Worm (Caenorhabditis elegans) whole organism, young adult: ENCODE results near the gene kbp-1.

Source experiments
- B0035.1 ChIP-seq: sonication (generic microtip); optimal IDR thresholded peaks from 2 replicates; lab custom pipeline; 2016; ENCODE audit warnings: missing genetic modification characterization, mild to moderate bottlenecking, missing compliant biosample characterization, missing genotype, missing genetic modification reagents
- F22D6.2 ChIP-seq: sonication (generic microtip); optimal IDR thresholded peaks from 2 replicates; lab custom pipeline; 2016; ENCODE audit warnings: mild to moderate bottlenecking, missing genetic modification characterization, missing compliant biosample characterization
- F49E8.2 ChIP-seq: sonication (generic microtip); optimal IDR thresholded peaks from 3 replicates; lab custom pipeline; 2017; ENCODE audit warnings: missing genetic modification characterization, mild to moderate bottlenecking, missing compliant biosample characterization, antibody characterized with exemption, moderate library complexity; ENCODE audit not compliant: insufficient read depth
- F55B11.4 ChIP-seq: sonication (generic microtip); optimal IDR thresholded peaks from 2 replicates; lab custom pipeline; 2016; ENCODE audit warnings: missing compliant biosample characterization, missing genetic modification characterization, borderline replicate concordance; ENCODE audit not compliant: insufficient read depth
- F57A8.1 ChIP-seq: fragments of 200-800 bp; sonication (Bioruptor generic); optimal IDR thresholded peaks from 2 replicates; lab custom pipeline; 2018; ENCODE audit warnings: mild to moderate bottlenecking, missing genetic modification characterization, moderate library complexity, missing compliant biosample characterization
- F57C9.4 ChIP-seq: sonication (generic microtip); optimal IDR thresholded peaks from 2 replicates; lab custom pipeline; 2017; ENCODE audit warnings: mild to moderate bottlenecking, missing genetic modification characterization, missing compliant biosample characterization
- K11D2.4 ChIP-seq: fragments of 200-800 bp; sonication (Bioruptor generic); IDR thresholded peaks from 2 replicates; pipeline ENCODE4 v1.3.6; 2022; ENCODE audit warnings: missing genetic modification reagents, missing genetic modification characterization, missing compliant biosample characterization
- K12H6.12 ChIP-seq: fragments of 200-800 bp; sonication (Bioruptor generic); optimal IDR thresholded peaks from 2 replicates; lab custom pipeline; 2018; ENCODE audit warnings: mild to moderate bottlenecking, missing genetic modification characterization, missing compliant biosample characterization
- T26A5.8 ChIP-seq: sonication (generic microtip); optimal IDR thresholded peaks from 2 replicates; lab custom pipeline; 2016; ENCODE audit warnings: missing genetic modification characterization, missing compliant biosample characterization
- Y79H2A.3 ChIP-seq: fragments of 200-800 bp; sonication (Bioruptor generic); conservative IDR thresholded peaks from 2 replicates; pipeline ENCODE4 v1.3.6; 2022; ENCODE audit warnings: missing genetic modification reagents, missing genetic modification characterization, missing compliant biosample characterization
- ama-1 ChIP-seq, 3 experiments: fragments of 150-350 bp in 1 of 3; sonication (generic microtip) in 2 of 3; optimal IDR thresholded peaks; 2 replicates each; lab custom pipeline; 2014 to 2018; ENCODE audit warnings: missing biosample characterization in 2 of 3, missing genetic modification characterization in 2 of 3, missing genetic modification reagents in 2 of 3
- attf-3 ChIP-seq: fragments of 200-800 bp; sonication (Bioruptor generic); conservative IDR thresholded peaks from 2 replicates; pipeline ENCODE4 v1.3.6; 2022; ENCODE audit warnings: missing genetic modification reagents, missing genetic modification characterization, missing compliant biosample characterization
- bed-1 ChIP-seq: fragments of 200-800 bp; sonication (Bioruptor generic); IDR thresholded peaks from 2 replicates; pipeline ENCODE4 v1.3.6; 2022; ENCODE audit warnings: missing genetic modification reagents, missing genetic modification characterization, missing compliant biosample characterization
- ccch-3 ChIP-seq: fragments of 200-800 bp; sonication (Bioruptor generic); optimal IDR thresholded peaks from 2 replicates; lab custom pipeline; 2018; ENCODE audit warnings: mild to moderate bottlenecking, missing genetic modification characterization, missing compliant biosample characterization
- ceh-91 ChIP-seq: fragments of 200-800 bp; sonication (Bioruptor generic); IDR thresholded peaks from 2 replicates; pipeline ENCODE4 v1.3.6; 2022; ENCODE audit warnings: missing genetic modification reagents, missing genetic modification characterization, missing compliant biosample characterization
- die-1 ChIP-seq: sonication (generic microtip); optimal IDR thresholded peaks from 2 replicates; lab custom pipeline; 2016; ENCODE audit warnings: missing genotype, mild to moderate bottlenecking, missing genetic modification characterization, missing compliant biosample characterization
- dox-1 ChIP-seq: fragments of 200-800 bp; sonication (Bioruptor generic); IDR thresholded peaks from 2 replicates; pipeline ENCODE4 v1.3.6; 2022; ENCODE audit warnings: missing genetic modification reagents, missing genetic modification characterization, missing compliant biosample characterization
- dpff-1 ChIP-seq: sonication (generic microtip); optimal IDR thresholded peaks from 2 replicates; lab custom pipeline; 2017; ENCODE audit warnings: mild to moderate bottlenecking, missing genetic modification characterization, missing compliant biosample characterization
- dpl-1 ChIP-seq: fragments of 150-350 bp; optimal IDR thresholded peaks from 2 replicates; lab custom pipeline; 2014; ENCODE audit warnings: missing biosample characterization, missing genetic modification reagents, missing genetic modification characterization
- ekl-4 ChIP-seq: fragments of 200-800 bp; sonication (Bioruptor generic); IDR thresholded peaks from 2 replicates; pipeline ENCODE4 v1.3.6; 2022; ENCODE audit warnings: missing genetic modification reagents, missing genetic modification characterization, missing compliant biosample characterization
- ets-4 ChIP-seq: fragments of 200-800 bp; sonication (Bioruptor generic); optimal IDR thresholded peaks from 2 replicates; lab custom pipeline; 2018; ENCODE audit warnings: mild to moderate bottlenecking, missing genetic modification characterization, missing compliant biosample characterization
- hlh-26 ChIP-seq: fragments of 200-800 bp; sonication (Bioruptor generic); conservative IDR thresholded peaks from 2 replicates; pipeline ENCODE4 v1.3.6; 2022; ENCODE audit warnings: missing genetic modification reagents, missing genetic modification characterization, missing compliant biosample characterization
- hmg-20 ChIP-seq: fragments of 200-800 bp; sonication (Bioruptor generic); IDR thresholded peaks from 2 replicates; pipeline ENCODE4 v1.3.6; 2022; ENCODE audit warnings: missing genetic modification reagents, missing genetic modification characterization, missing compliant biosample characterization
- lin-35 ChIP-seq, 3 experiments: fragments of 150-350 bp in 2 of 3; sonication (generic microtip) in 1 of 3; optimal IDR thresholded peaks; 2 replicates each; lab custom pipeline; 2014 to 2018; ENCODE audit warnings: missing biosample characterization in 3 of 3, missing genetic modification characterization in 3 of 3, missing genetic modification reagents in 3 of 3
- lsy-27 ChIP-seq: sonication (generic microtip); optimal IDR thresholded peaks from 2 replicates; lab custom pipeline; 2017; ENCODE audit warnings: missing genetic modification characterization, mild to moderate bottlenecking, missing compliant biosample characterization, antibody characterized with exemption, missing genotype, borderline replicate concordance; ENCODE audit not compliant: insufficient read depth
- madf-8 ChIP-seq: fragments of 200-800 bp; sonication (Bioruptor generic); conservative IDR thresholded peaks from 2 replicates; pipeline ENCODE4 v1.3.6; 2022; ENCODE audit warnings: missing genetic modification reagents, missing genetic modification characterization, missing compliant biosample characterization
- mes-4 ChIP-seq: sonication (generic microtip); optimal IDR thresholded peaks from 2 replicates; lab custom pipeline; 2016; ENCODE audit warnings: missing genotype, missing genetic modification characterization, missing compliant biosample characterization
- nfya-1 ChIP-seq: sonication (generic microtip); optimal IDR thresholded peaks from 2 replicates; lab custom pipeline; 2017; ENCODE audit warnings: antibody characterized with exemption, missing compliant biosample characterization, missing genetic modification characterization, borderline replicate concordance; ENCODE audit not compliant: insufficient read depth
- pbrm-1 ChIP-seq: fragments of 200-800 bp; sonication (Bioruptor generic); IDR thresholded peaks from 2 replicates; pipeline ENCODE4 v1.3.6; 2022; ENCODE audit warnings: missing genetic modification reagents, missing genetic modification characterization, missing compliant biosample characterization
- repo-1 ChIP-seq: sonication (generic microtip); optimal IDR thresholded peaks from 2 replicates; lab custom pipeline; 2017; ENCODE audit warnings: mild to moderate bottlenecking, missing genetic modification characterization, missing compliant biosample characterization
- sdz-38 ChIP-seq: sonication (generic microtip); optimal IDR thresholded peaks from 2 replicates; lab custom pipeline; 2016; ENCODE audit warnings: missing genotype, missing genetic modification characterization, missing compliant biosample characterization
- snpc-1.1 ChIP-seq: sonication (generic microtip); optimal IDR thresholded peaks from 2 replicates; lab custom pipeline; 2017; ENCODE audit warnings: missing genetic modification characterization, mild to moderate bottlenecking, missing compliant biosample characterization, antibody characterized with exemption, moderate library complexity, missing genotype, missing genetic modification reagents; ENCODE audit not compliant: insufficient read depth
- tlf-1 ChIP-seq: fragments of 200-800 bp; sonication (Bioruptor generic); optimal IDR thresholded peaks from 2 replicates; lab custom pipeline; 2018; ENCODE audit warnings: mild to moderate bottlenecking, missing genetic modification characterization, missing compliant biosample characterization
- unc-130 ChIP-seq: sonication (generic microtip); optimal IDR thresholded peaks from 2 replicates; lab custom pipeline; 2016; ENCODE audit warnings: missing genetic modification reagents, missing genetic modification characterization, missing compliant biosample characterization
- xnd-1 ChIP-seq: sonication (generic microtip); optimal IDR thresholded peaks from 2 replicates; lab custom pipeline; 2016; ENCODE audit warnings: missing genotype, missing genetic modification reagents, missing genetic modification characterization, missing compliant biosample characterization
- zfh-2 ChIP-seq: fragments of 200-800 bp; sonication (Bioruptor generic); conservative IDR thresholded peaks from 2 replicates; pipeline ENCODE4 v1.3.6; 2022; ENCODE audit warnings: missing genetic modification reagents, missing genetic modification characterization, missing compliant biosample characterization
- ztf-22 ChIP-seq: fragments of 200-800 bp; sonication (Bioruptor generic); optimal IDR thresholded peaks from 2 replicates; lab custom pipeline; 2018; ENCODE audit warnings: mild to moderate bottlenecking, missing genetic modification characterization, moderate library complexity, missing compliant biosample characterization
- ztf-26 ChIP-seq: sonication (generic microtip); optimal IDR thresholded peaks from 2 replicates; lab custom pipeline; 2017; ENCODE audit warnings: missing genetic modification characterization, missing compliant biosample characterization
- ztf-6 ChIP-seq: fragments of 200-800 bp; sonication (Bioruptor generic); IDR thresholded peaks from 2 replicates; pipeline ENCODE4 v1.3.6; 2022; ENCODE audit warnings: missing genetic modification reagents, missing genetic modification characterization, missing compliant biosample characterization

Gene kbp-1

ce11 chrIII:6869996-6870395, 563 bp downstream of the kbp-1 start, which contains the start of gene K04C2.8:
Gene K04C2.8, plus strand, starts transcription at chrIII:6870296.
- no peak for TF ChIP-seq hmg-20 (GFP tag; lab: Robert Waterston, UW)
- no peak for TF ChIP-seq lsy-27
- TF ChIP-seq F57A8.1 (GFP tag; lab: Kevin White, UChicago) = no peak
- no peak for TF ChIP-seq mes-4 (tag; lab: Kevin White, UChicago)
- TF ChIP-seq, all 124 proteins: peak for 0

DNA sequence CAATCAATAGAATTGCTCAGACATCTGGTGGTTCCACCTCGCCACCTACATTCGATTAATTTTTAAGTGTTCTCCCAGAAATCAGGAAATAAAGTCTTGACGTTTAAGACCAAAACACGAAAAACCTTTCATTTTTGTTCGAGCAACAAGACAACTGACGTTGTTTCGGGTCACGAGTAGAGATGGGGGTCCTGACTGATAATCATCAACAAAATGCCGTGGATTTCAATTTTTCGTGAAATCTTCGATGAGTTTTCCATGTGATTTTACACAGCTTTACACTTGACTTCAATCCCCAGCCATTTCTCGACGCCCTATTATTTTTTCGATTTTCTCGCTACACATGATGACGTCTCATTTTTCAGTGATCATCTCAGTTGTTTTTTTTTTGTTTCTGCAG, 1.6 kb downstream of the kbp-1 start:
- TF ChIP-seq Y79H2A.3 (no peak), madf-8 (GFP tag; lab: Robert Waterston, UW) (no peak), nfya-1 (tag; lab: Kevin White, UChicago) (no peak), mes-4 (tag; lab: Kevin White, UChicago) (no peak), F55B11.4 (tag; lab: Kevin White, UChicago) (no peak), dpl-1 (GFP tag; lab: Kevin White, UChicago) (no peak)

ce11 chrIII:6871668-6872067, 2.2 kb downstream of the kbp-1 start:
- no peak for TF ChIP-seq attf-3 (GFP tag; lab: Robert Waterston, UW)
- no peak for TF ChIP-seq sdz-38
- TF ChIP-seq ekl-4 (GFP tag; lab: Robert Waterston, UW) = no peak
- TF ChIP-seq xnd-1 (tag; lab: Kevin White, UChicago) = no peak
- no peak for TF ChIP-seq dpl-1 (GFP tag; lab: Kevin White, UChicago)
- TF ChIP-seq hlh-26 (GFP tag; lab: Robert Waterston, UW) = no peak
- no peak for TF ChIP-seq ets-4 (GFP tag; lab: Kevin White, UChicago)
- no peak for TF ChIP-seq dox-1 (GFP tag; lab: Robert Waterston, UW)
- TF ChIP-seq ceh-91 (GFP tag; lab: Robert Waterston, UW) = no peak
- TF ChIP-seq F57C9.4 (tag; lab: Kevin White, UChicago) = no peak
- no peak for TF ChIP-seq pbrm-1
- TF ChIP-seq unc-130 = no peak
- peak; percentile 26 for TF ChIP-seq ama-1 (optimal IDR thresholded peaks at IDR 0.05; lab: Kevin White, UChicago)
- no peak for TF ChIP-seq ama-1 (GFP tag; optimal IDR thresholded peaks at IDR 0.05; lab: Kevin White, UChicago)
- TF ChIP-seq ztf-26 (tag; lab: Kevin White, UChicago) = no peak
- peak in 1 of 3 experiments; percentile 15 for TF ChIP-seq lin-35 (GFP tag; optimal IDR thresholded peaks at IDR 0.05; lab: Kevin White, UChicago)

- TF ChIP-seq F57A8.1 (GFP tag; lab: Kevin White, UChicago) (no peak), snpc-1.1 (tag; lab: Kevin White, UChicago) (no peak), die-1 (tag; lab: Kevin White, UChicago) (no peak), K11D2.4 (GFP tag; lab: Robert Waterston, UW) (peak; percentile 30; the same call in 1 of the 2 replicates), ama-1 (optimal IDR thresholded peaks at IDR 0.05; lab: Kevin White, UChicago) (no peak), ama-1 (GFP tag; optimal IDR thresholded peaks at IDR 0.05; lab: Kevin White, UChicago) (no peak), ztf-6 (GFP tag; lab: Robert Waterston, UW) (no peak)
These were observed 3.2 kb downstream of the kbp-1 start, which contains the start of gene K04C2.3 for ce11 chrIII:6872534-6873150. Gene K04C2.3, plus strand, starts transcription at chrIII:6873089.

ce11 chrIII:6873724-6874123, 4.3 kb downstream of the kbp-1 start:
- TF ChIP-seq lin-35 (GFP tag; optimal IDR thresholded peaks at IDR 0.05; lab: Kevin White, UChicago) (peak in 1 of 3 experiments; percentile 10), T26A5.8 (tag; lab: Kevin White, UChicago) (no peak), F22D6.2 (tag; lab: Kevin White, UChicago) (no peak), zfh-2 (GFP tag; lab: Robert Waterston, UW) (no peak), K11D2.4 (GFP tag; lab: Robert Waterston, UW) (peak; percentile 51; the same call in 1 of the 2 replicates), dox-1 (GFP tag; lab: Robert Waterston, UW) (no peak), madf-8 (GFP tag; lab: Robert Waterston, UW) (no peak), F49E8.2 (no peak), repo-1 (no peak), ztf-22 (GFP tag; lab: Kevin White, UChicago) (no peak), K12H6.12 (tag; lab: Kevin White, UChicago) (no peak), pbrm-1 (no peak), tlf-1 (GFP tag; lab: Kevin White, UChicago) (peak; percentile 23), B0035.1 (tag; lab: Kevin White, UChicago) (no peak), dpff-1 (tag; lab: Kevin White, UChicago) (no peak), ccch-3 (GFP tag; lab: Kevin White, UChicago) (no peak), bed-1 (GFP tag; lab: Robert Waterston, UW) (no peak)
